Worm (Caenorhabditis elegans) whole organism, L4/young adult: Measurements from ENCODE around the gene C05C12.5.
"Not testable (repeated sequence)": the region's sequence is repeated elsewhere in the genome, so short reads cannot be mapped to it uniquely, and the experiment has no call there.

Experiments
- W03F9.2 ChIP-seq: fragments of 150-350 bp; optimal IDR thresholded peaks from 2 replicates; lab custom pipeline; 2014; ENCODE audit warnings: missing biosample characterization, missing genetic modification characterization
- dao-5 ChIP-seq: sonication (generic microtip); optimal IDR thresholded peaks from 2 replicates; lab custom pipeline; 2016; ENCODE audit warnings: missing genotype, missing genetic modification characterization, moderate library complexity, missing compliant biosample characterization
- him-1 ChIP-seq: sonication (generic microtip); optimal IDR thresholded peaks from 2 replicates; lab custom pipeline; 2016; ENCODE audit warnings: missing genotype, missing genetic modification reagents, missing genetic modification characterization, missing compliant biosample characterization

Gene C05C12.5

DNA sequence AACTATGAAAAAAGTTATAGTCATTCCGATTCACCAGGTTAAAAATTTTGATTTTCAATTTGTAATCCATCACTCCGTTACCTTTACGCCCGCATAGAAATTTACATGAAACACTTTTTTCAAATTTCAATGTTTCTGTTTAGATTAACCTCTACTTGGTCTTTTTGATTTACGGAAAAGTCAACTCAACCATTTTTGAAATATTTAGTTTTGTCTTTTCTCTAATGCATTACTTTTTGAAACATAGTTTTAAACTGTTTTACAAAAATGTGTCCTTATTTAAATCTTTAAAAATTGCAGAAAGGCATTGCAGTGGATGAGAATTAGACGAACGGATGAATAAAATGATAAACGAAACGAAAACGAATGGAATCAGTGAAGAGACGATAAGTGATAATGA, 12.2 kb upstream of the C05C12.5 start, which contains the start of gene gtl-2:
TSS of gene gtl-2 (plus strand) at position 301 of the 400 bp plus-strand sequence.
- no peak for TF ChIP-seq dao-5 (tag; lab: Kevin White, UChicago)
- TF ChIP-seq him-1 = no peak
- TF ChIP-seq W03F9.2 (tag; lab: Kevin White, UChicago) = no peak

DNA sequence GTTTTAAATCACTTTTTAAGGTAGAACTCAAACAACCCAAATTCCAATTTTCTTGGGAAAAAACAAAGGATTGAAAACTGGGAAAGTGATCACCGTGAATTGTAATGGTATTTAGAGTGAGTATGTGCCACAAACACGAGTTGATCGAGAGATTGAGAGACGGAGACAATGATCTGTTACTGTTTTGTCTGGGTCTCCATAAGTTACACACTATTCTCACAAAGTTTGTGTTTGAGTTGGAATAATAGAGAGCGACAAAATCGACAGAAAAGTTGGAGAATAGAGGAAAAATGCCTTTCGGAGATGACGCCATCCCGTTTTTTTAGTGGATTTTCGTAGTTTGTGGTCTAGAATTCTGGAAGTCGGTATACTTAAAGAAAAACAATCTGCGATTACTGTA, 10.3 kb upstream of the C05C12.5 start, which contains the start of gene nhr-7:
TSS of gene nhr-7 (minus strand) at position 101 of the 400 bp plus-strand sequence.
- TF ChIP-seq him-1 = no peak
- TF ChIP-seq dao-5 (tag; lab: Kevin White, UChicago) = no peak
- no peak for TF ChIP-seq W03F9.2 (tag; lab: Kevin White, UChicago)

DNA sequence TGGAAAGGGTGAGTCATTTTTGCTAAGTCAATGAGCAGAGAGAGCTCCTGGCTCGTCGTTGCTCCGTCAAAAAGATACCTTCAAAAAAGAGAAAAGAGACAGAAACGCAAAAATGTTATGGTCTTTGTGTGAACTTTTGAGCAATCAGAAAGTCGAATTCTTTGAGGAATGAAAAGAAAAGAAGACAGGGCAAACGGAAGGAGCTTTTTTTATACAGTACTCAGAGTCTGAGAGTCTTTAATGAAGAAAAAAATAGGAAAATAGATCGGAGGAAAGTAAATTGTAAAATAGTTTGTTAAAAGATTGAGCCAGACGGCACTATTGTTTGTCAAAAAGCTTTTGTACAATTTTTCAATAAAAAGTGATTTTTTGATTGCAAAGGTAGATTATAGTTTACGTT, 8.5 kb upstream of the C05C12.5 start:
- TF ChIP-seq W03F9.2 (tag; lab: Kevin White, UChicago) = no peak

DNA sequence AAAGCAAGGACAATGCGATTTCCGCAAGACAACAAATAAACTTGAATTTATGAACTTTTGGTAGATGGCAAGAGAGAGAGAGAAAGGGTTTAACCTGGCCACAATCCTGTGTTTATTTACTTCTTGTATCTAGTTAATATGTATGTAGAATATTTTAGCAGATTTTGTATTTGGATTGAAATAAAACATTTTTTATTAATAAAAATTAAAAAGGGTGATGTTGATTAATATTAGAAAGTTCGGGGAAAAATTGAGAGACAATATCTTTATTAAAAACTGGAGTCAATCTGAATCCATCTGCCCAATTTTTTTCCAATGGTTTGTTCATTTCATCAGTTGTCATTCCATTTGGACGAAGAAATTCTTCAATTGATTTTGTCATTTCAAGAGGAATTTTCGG, 5.1 kb upstream of the C05C12.5 start, which contains the start of gene col-127:
TSS of gene col-127 (minus strand) at position 101 of the 400 bp plus-strand sequence.
- TF ChIP-seq him-1 (no peak), dao-5 (tag; lab: Kevin White, UChicago) (no peak), W03F9.2 (tag; lab: Kevin White, UChicago) (no peak)

DNA sequence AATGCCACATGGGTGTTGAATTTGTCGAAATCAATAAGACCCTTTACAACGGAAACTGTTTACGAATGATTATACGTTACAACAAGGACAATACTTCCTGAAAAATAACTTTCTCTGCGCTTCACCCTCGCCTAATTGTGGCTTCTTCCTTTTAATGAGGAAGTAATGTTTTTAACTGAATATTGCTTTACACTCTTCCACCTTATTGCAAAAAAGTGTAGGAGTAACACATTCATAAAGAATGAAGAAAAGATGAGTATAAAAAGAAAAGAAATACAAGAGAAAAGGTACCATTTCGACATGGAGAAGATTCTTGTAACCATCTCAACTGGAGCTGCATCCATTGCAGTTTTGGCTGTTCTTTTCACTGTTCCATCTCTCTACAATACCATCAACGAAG, 2.1 kb upstream of the C05C12.5 start, which contains the start of gene col-126:
TSS of gene col-126 (plus strand) at position 301 of the 400 bp plus-strand sequence.
- TF ChIP-seq him-1; W03F9.2 (tag; lab: Kevin White, UChicago); dao-5 (tag; lab: Kevin White, UChicago): not testable (repeated sequence)

DNA sequence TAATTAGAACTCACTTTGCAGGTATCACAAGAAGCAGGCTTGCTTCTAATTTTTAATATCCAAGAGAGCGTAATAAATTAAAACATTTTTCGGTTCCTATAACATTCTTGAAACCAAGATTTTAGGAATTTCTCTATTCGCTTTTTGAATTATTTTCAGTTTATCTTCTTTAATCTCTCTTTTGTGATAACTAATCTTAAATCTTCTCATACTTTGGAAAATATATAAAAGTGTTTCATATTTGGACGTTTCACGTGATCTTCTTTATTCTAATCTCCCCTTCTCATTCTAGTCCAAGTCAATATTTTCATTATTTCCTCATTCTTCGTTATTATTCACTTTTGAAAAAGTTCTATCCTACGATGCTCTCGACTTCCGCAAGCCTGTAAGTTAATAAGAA, 550 bp upstream of the C05C12.5 start, which contains the start of gene F54D1.1:
TSS of gene F54D1.1 (plus strand) at position 301 of the 400 bp plus-strand sequence.
- no peak for TF ChIP-seq him-1

DNA sequence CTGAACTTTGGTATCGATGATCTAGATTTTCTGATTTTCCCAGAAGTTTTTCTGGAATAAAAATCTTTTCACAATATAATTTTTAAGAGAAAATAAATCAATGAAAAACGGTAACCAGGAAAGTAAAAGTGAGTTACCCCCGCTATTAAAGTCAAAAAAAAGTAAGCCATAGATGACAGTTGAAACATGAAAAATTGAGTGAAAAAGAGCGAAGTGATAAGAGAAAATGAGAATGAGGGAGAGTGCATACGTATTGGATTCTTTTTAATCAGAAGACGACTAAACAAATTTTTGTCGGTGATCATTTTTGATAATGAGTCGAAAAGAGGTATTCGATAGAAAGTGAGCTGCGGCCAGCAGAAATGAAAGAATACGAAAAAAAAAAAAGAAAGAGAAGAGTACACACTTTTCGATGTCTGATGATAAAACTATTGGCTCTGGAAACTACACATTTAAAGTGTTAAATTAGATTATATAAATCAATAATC, 1.5 kb downstream of the C05C12.5 start, which contains the start of gene gtl-1:
TSS of gene gtl-1 (minus strand) at position 51 of the 488 bp plus-strand sequence.
- TF ChIP-seq W03F9.2 (tag; lab: Kevin White, UChicago) (no peak), dao-5 (tag; lab: Kevin White, UChicago) (no peak)

DNA sequence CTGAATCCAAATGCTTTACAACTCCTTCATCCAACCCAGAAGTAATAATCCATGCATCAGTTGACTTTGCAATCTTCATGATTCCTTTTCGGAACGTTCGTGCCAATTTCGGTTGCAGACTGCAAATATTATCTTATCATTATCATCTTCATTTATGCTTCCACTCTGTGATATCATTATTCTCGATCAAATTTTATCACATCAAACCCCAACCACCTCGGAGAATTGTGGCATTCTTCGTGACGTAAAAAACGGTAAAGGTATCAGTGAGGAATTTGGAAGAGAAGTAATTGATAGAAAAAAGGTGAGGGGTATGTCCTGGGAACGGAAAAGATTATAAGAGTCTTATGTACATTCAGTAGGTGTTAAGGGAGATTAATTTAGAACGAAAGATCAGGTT, 3.5 kb downstream of the C05C12.5 start:
- no peak for TF ChIP-seq dao-5 (tag; lab: Kevin White, UChicago)
- TF ChIP-seq him-1 = no peak
- no peak for TF ChIP-seq W03F9.2 (tag; lab: Kevin White, UChicago)

DNA sequence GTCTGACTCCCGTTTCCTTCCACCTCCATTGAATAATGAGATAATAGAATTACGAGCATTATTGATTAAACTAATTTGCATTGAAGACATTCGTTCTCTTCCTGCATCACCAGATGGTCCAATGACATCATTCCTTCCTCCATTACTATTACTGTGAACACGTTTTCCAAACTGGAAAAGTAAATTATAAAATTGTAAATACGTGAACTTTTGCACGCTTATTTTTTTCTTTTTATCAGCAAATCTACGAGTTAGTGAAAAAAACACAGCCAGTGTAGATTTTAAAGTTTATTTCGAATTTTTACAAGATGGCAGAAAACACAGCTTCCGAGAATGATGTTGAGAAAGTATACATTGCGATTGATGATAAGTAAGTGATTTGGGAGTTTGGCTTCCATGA, 7.3 kb downstream of the C05C12.5 start, which contains the start of gene C05C12.1:
TSS of gene C05C12.1 (plus strand) at position 301 of the 400 bp plus-strand sequence.
- not testable (repeated sequence) for TF ChIP-seq W03F9.2 (tag; lab: Kevin White, UChicago); him-1; dao-5 (tag; lab: Kevin White, UChicago)

DNA sequence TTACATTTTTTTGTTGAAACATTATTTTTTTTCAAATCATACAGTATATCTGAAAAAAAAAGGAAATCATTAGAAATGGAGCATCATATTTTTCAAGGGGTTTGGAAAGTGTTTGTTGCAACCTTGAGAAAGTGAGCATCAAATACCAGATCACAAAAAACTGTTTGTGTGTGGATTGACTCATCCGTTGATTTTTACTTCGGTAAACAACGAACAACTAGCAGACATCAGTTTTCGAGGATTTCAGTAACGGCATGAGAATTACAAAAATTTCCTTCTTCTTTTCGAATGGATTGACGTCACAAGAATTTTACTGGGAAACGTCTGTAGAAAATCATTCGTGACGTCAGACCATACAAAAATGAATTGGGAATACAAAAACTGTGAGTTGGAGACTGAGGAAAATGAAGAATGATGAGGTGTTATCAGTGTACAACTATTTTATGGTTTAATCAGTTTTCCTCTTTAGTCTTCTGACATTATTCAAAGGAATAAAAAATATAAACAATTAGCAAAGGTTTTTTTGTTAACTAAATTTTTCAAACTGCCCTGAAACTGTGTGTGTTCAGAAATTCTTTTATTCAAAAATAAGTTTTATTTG, 12.9 kb downstream of the C05C12.5 start, which contains the start of gene C05C12.4:
TSS of gene C05C12.4 (minus strand) at position 51 of the 601 bp plus-strand sequence.
- TF ChIP-seq dao-5 (tag; lab: Kevin White, UChicago) = no peak
- TF ChIP-seq him-1 = no peak
- TF ChIP-seq W03F9.2 (tag; lab: Kevin White, UChicago) = no peak

DNA sequence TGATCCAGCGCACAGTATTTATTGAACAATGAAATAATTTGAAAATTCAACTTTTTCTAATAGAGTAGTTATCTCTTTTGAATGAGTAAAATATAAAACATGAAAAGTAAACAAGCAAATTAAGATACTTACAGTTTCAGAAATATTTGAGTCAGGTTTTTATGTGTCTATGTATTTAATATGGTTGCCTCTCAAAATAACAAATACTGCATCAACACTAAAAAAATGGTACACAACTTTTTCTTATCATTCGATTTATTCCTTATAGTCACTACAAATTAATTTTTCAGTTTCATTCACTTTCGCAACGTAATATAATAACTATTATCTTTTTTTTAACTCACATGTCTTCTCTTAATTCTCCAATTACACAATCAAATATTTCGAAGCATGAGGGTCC, 13.6 kb downstream of the C05C12.5 start:
- no peak for TF ChIP-seq him-1
- no peak for TF ChIP-seq dao-5 (tag; lab: Kevin White, UChicago)
- TF ChIP-seq W03F9.2 (tag; lab: Kevin White, UChicago) = no peak

DNA sequence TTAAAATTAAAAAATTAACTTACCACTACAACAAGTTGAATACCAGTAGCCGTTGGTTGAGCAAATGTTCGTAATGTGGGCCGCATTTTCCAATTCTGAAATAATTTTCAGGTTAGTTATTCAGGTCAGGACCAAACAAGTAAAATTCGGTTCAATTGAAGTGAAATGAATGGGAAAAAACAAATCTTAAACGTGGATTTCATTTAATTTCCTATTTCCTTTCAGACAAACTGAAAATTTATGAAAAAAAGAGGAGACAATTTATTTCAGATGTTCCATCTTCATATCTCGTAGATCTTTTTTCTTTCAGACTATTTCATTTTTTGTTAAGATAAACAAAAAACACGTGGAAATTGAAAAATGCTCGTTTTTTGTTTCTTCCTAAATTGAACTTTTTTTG, 19.6 kb downstream of the C05C12.5 start, which contains the start of gene C05C12.6:
TSS of gene C05C12.6 (minus strand) at position 101 of the 400 bp plus-strand sequence.
- TF ChIP-seq dao-5 (tag; lab: Kevin White, UChicago) (no peak), W03F9.2 (tag; lab: Kevin White, UChicago) (no peak), him-1 (no peak)

DNA sequence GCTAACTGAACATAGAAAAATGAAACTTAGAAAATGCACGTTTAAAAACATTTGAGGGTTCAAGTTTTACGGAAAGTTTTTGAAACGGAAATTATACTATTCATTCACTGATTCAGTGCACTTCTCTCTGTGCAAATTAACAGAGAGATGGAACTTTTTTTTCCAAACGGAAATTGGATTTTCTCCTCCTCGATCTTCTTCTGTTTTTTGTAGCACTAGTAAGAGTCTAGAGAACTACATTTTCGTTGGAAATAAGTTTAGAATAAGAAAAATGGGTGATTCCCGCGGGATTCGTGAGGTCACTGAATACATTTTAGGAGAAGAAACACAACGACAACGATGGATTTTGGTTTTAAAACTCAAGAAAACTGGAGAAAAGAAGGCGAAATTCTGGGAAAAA, 25.2 kb downstream of the C05C12.5 start:
- no peak for TF ChIP-seq W03F9.2 (tag; lab: Kevin White, UChicago)

DNA sequence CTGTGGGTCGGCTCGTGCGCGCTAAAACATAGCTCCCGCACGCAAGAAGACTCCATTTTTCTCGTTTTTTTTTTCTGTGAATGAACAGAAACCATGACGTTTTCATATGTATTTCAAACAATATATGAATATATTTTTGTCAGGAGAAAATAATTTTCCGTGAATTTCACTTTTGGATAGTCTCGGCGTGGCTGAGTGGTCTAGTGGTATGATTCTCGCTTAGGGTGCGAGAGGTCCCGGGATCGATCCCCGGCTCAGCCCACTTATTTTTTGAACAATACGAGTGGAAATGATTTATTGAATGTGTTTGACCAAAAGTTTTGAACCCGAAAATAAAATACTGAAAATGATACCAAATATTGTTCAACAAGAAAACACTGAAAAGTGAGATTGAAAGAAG, 29.6 kb downstream of the C05C12.5 start:
- TF ChIP-seq him-1 (no peak), W03F9.2 (tag; lab: Kevin White, UChicago) (no peak), dao-5 (tag; lab: Kevin White, UChicago) (no peak)
